Worm (Caenorhabditis elegans) whole organism, L4 larva: Measurements from ENCODE around the gene spin-2.

Experiments
- T26A8.4 ChIP-seq: fragments of 200-800 bp; sonication (Bioruptor generic); IDR thresholded peaks from 2 replicates; pipeline ENCODE4 v1.3.6; 2022; ENCODE audit warnings: missing genetic modification characterization, missing compliant biosample characterization
- Y75B8A.6 ChIP-seq: fragments of 200-800 bp; sonication (Bioruptor generic); IDR thresholded peaks from 2 replicates; pipeline ENCODE4 v1.3.6; 2022; ENCODE audit warnings: missing genetic modification reagents, missing genetic modification characterization, missing compliant biosample characterization
- ceh-28 ChIP-seq: fragments of 150-350 bp; optimal IDR thresholded peaks from 2 replicates; lab custom pipeline; 2014; ENCODE audit warnings: missing biosample characterization, missing genetic modification reagents, missing genetic modification characterization
- egl-27 ChIP-seq: sonication (generic microtip); optimal IDR thresholded peaks from 3 replicates; lab custom pipeline; 2017; ENCODE audit warnings: missing biosample characterization, missing genetic modification reagents, missing genetic modification characterization
- fos-1 ChIP-seq: fragments of 150-350 bp; optimal IDR thresholded peaks from 2 replicates; lab custom pipeline; 2014; ENCODE audit warnings: missing biosample characterization, missing genetic modification characterization
- mdl-1 ChIP-seq, 2 experiments: fragments of 150-350 bp in 1 of 2; sonication (generic microtip) in 1 of 2; optimal IDR thresholded peaks; 2 replicates each; lab custom pipeline; 2014 to 2017; ENCODE audit warnings: missing biosample characterization in 2 of 2, missing genetic modification characterization in 2 of 2
- nhr-11 ChIP-seq: fragments of 150-350 bp; optimal IDR thresholded peaks from 2 replicates; lab custom pipeline; 2014; ENCODE audit warnings: missing biosample characterization, missing genetic modification characterization
- nhr-6 ChIP-seq: fragments of 150-350 bp; optimal IDR thresholded peaks from 2 replicates; lab custom pipeline; 2014; ENCODE audit warnings: missing biosample characterization, missing genetic modification characterization
- nhr-77 ChIP-seq: fragments of 150-350 bp; optimal IDR thresholded peaks from 2 replicates; lab custom pipeline; 2014; ENCODE audit warnings: missing biosample characterization, missing genetic modification characterization
- zag-1 ChIP-seq: fragments of 150-350 bp; optimal IDR thresholded peaks from 2 replicates; lab custom pipeline; 2014; ENCODE audit warnings: missing biosample characterization, missing genetic modification characterization

DNA sequence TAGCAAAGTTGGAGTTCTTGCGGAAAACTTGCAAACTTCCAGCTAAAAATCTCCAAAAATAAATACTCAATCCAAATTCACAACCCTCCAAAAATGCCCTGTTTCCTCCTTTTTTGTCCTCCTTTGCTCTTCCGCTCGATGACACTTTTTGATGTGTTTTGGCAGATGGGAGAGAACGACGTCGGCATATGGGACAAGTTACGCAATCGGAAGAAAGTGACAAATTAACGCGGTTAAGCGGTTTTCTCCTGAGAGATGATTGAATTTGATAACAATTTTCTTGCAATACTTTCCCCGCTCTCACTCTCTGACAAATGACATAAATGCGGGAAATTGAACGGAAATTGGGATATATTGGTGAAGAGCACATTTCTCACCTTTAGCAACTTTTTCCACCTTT lies 29.9 kb downstream of the spin-2 start:
- TF ChIP-seq mdl-1 (tag; optimal IDR thresholded peaks at IDR 0.05; lab: Kevin White, UChicago) (no peak), T26A8.4 (GFP tag; lab: Robert Waterston, UW) (no peak), nhr-11 (tag; lab: Kevin White, UChicago) (no peak), ceh-28 (no peak), nhr-6 (tag; lab: Kevin White, UChicago) (no peak), fos-1 (no peak), zag-1 (tag; lab: Kevin White, UChicago) (no peak), egl-27 (tag; lab: Kevin White, UChicago) (no peak), Y75B8A.6 (GFP tag; lab: Robert Waterston, UW) (no peak), nhr-77 (tag; lab: Kevin White, UChicago) (no peak)
